Fruit fly (Drosophila melanogaster) whole organism, pupa: ENCODE measurements around the gene Cbl.

Experiments used
- CG10348 ChIP-seq: fragments of 200-800 bp; sonication (Bioruptor generic); IDR thresholded peaks from 2 replicates; pipeline ENCODE4 v1.3.6; 2022; ENCODE audit warnings: missing biosample characterization, missing genetic modification characterization
- CG12605 ChIP-seq: fragments of 200-800 bp; sonication (Bioruptor generic); IDR thresholded peaks from 2 replicates; pipeline ENCODE4 v1.3.6; 2022; ENCODE audit warnings: missing biosample characterization, missing genetic modification characterization
- CG13204 ChIP-seq: fragments of 200-800 bp; sonication (Bioruptor generic); optimal IDR thresholded peaks from 2 replicates; lab custom pipeline; 2018; ENCODE audit warnings: missing biosample characterization, mild to moderate bottlenecking, missing genetic modification characterization, moderate library complexity
- CG15710 ChIP-seq: fragments of 200-800 bp; sonication (Bioruptor generic); optimal IDR thresholded peaks from 2 replicates; lab custom pipeline; 2018; ENCODE audit warnings: missing biosample characterization, mild to moderate bottlenecking, missing genetic modification characterization, moderate library complexity
- CG32121 ChIP-seq: fragments of 200-800 bp; sonication (Bioruptor generic); IDR thresholded peaks from 2 replicates; pipeline ENCODE4 v1.3.6; 2022; ENCODE audit warnings: missing biosample characterization, missing genetic modification characterization
- CG34367 ChIP-seq: fragments of 200-800 bp; sonication (Bioruptor generic); optimal IDR thresholded peaks from 2 replicates; lab custom pipeline; 2018; ENCODE audit warnings: missing biosample characterization, mild to moderate bottlenecking, missing genetic modification characterization
- CG4496 ChIP-seq: fragments of 200-800 bp; sonication (Bioruptor generic); IDR thresholded peaks from 3 replicates; pipeline ENCODE4 v1.3.6; 2022; ENCODE audit warnings: missing biosample characterization, missing genetic modification characterization
- CG8301 ChIP-seq: fragments of 200-800 bp; sonication (Bioruptor generic); optimal IDR thresholded peaks from 2 replicates; lab custom pipeline; 2018; ENCODE audit warnings: missing biosample characterization, mild to moderate bottlenecking, missing genetic modification characterization
- CG9948 ChIP-seq: fragments of 200-800 bp; sonication (Bioruptor generic); optimal IDR thresholded peaks from 2 replicates; lab custom pipeline; 2018; ENCODE audit warnings: missing biosample characterization, mild to moderate bottlenecking, missing genetic modification characterization, moderate library complexity
- Pif1A ChIP-seq: fragments of 200-800 bp; sonication (Bioruptor generic); optimal IDR thresholded peaks from 3 replicates; lab custom pipeline; 2016; ENCODE audit warnings: missing biosample characterization, missing genetic modification characterization
- Pif1B ChIP-seq: fragments of 200-800 bp; sonication (Bioruptor generic); optimal IDR thresholded peaks from 3 replicates; lab custom pipeline; 2016; ENCODE audit warnings: missing biosample characterization, missing genetic modification characterization
- Snoo ChIP-seq: fragments of 200-800 bp; sonication (Bioruptor generic); optimal IDR thresholded peaks from 3 replicates; lab custom pipeline; 2017; ENCODE audit warnings: missing biosample characterization, mild to moderate bottlenecking, missing genetic modification characterization, inconsistent platforms
- fd96Ca ChIP-seq: fragments of 200-800 bp; sonication (Bioruptor generic); IDR thresholded peaks from 3 replicates; pipeline ENCODE4 v1.3.6; 2022; ENCODE audit warnings: missing biosample characterization, missing genetic modification characterization
- gl ChIP-seq: fragments of 200-800 bp; sonication (Bioruptor generic); optimal IDR thresholded peaks from 2 replicates; lab custom pipeline; 2018; ENCODE audit warnings: missing biosample characterization, mild to moderate bottlenecking, missing genetic modification characterization

dm6 chr3L:8450747-8451146, 26.0 kb downstream of the Cbl start:
- TF ChIP-seq CG13204 (GFP tag; lab: Kevin White, UChicago) (peak; percentile 79), Snoo (no peak), fd96Ca (no peak), CG4496 (GFP tag; lab: Robert Waterston, UW) (0 out of 3 replicates have a peak, but pooled peaks have one; percentile 23), gl (no peak), Pif1A (GFP tag; lab: Kevin White, UChicago) (no peak), Pif1B (GFP tag; lab: Kevin White, UChicago) (no peak), CG12605 (no peak), CG10348 (GFP tag; lab: Robert Waterston, UW) (no peak), CG15710 (tag; lab: Kevin White, UChicago) (no peak), CG34367 (tag; lab: Kevin White, UChicago) (no peak), CG8301 (no peak), CG9948 (tag; lab: Kevin White, UChicago) (no peak), CG32121 (GFP tag; lab: Robert Waterston, UW) (no peak)
